Fruit fly (Drosophila melanogaster): ENCODE data around the gene CG14435.

Gene CG14435

dm6 chrX:6855366-6856200 is 11.9 kb upstream of the CG14435 start (continued):
- TF ChIP-seq CG1647 (GFP tag; optimal IDR thresholded peaks at IDR 0.05) (no peak), az2 (GFP tag; optimal IDR thresholded peaks at IDR 0.05) (peak; percentile 90), en (GFP tag; optimal IDR thresholded peaks at IDR 0.05) (peak; percentile 77), gce (GFP tag; IDR thresholded peaks at IDR 0.05) (peak; percentile 33; the same call in 1 of the 3 replicates), CG31224 (GFP tag; IDR thresholded peaks at IDR 0.05) (peak; percentile 45), CG17361 (GFP tag; IDR thresholded peaks at IDR 0.05) (peak; percentile 89), GATAe (GFP tag; conservative IDR thresholded peaks at IDR 0.05) (no peak), sr (GFP tag; IDR thresholded peaks at IDR 0.05) (no peak), Optix (GFP tag; IDR thresholded peaks at IDR 0.05) (no peak), cato (GFP tag; optimal IDR thresholded peaks at IDR 0.05; ENCODE audit: borderline replicate concordance) (peak; percentile 48), CG14965 (GFP tag; optimal IDR thresholded peaks at IDR 0.05; ENCODE audit: borderline replicate concordance) (no peak), sna (GFP tag; IDR thresholded peaks at IDR 0.05; ENCODE audit: partially characterized antibody) (no peak), sqz (GFP tag; optimal IDR thresholded peaks at IDR 0.05) (peak; percentile 93), CG17568 (GFP tag; optimal IDR thresholded peaks at IDR 0.05) (peak; percentile 84), Sry-δ (GFP tag; optimal IDR thresholded peaks at IDR 0.05) (peak; percentile 60), lov (optimal IDR thresholded peaks at IDR 0.05) (no peak), lov (GFP tag; IDR thresholded peaks at IDR 0.05) (no peak), CG17829 (tag; optimal IDR thresholded peaks at IDR 0.05) (peak; percentile 83), CG3407 (GFP tag; optimal IDR thresholded peaks at IDR 0.05) (peak; percentile 86), p53 (GFP tag; optimal IDR thresholded peaks at IDR 0.05) (no peak), wek (GFP tag; optimal IDR thresholded peaks at IDR 0.05) (peak; percentile 63), Nf-YC (tag; optimal IDR thresholded peaks at IDR 0.05) (peak; percentile 50), CG10274 (GFP tag; optimal IDR thresholded peaks at IDR 0.05) (peak; percentile 33), Lhr (GFP tag; optimal IDR thresholded peaks at IDR 0.05) (peak; percentile 81), bcd (GFP tag; optimal IDR thresholded peaks at IDR 0.05) (peak; percentile 84), her (GFP tag; optimal IDR thresholded peaks at IDR 0.05) (no peak), CG7987 (GFP tag; optimal IDR thresholded peaks at IDR 0.05) (peak; percentile 22), z (GFP tag; IDR thresholded peaks at IDR 0.05) (no peak), nmo (GFP tag; optimal IDR thresholded peaks at IDR 0.05) (peak; percentile 97), CG12744 (GFP tag; optimal IDR thresholded peaks at IDR 0.05) (no peak), CG5180 (GFP tag; optimal IDR thresholded peaks at IDR 0.05) (peak; percentile 51), CG31441 (GFP tag; IDR thresholded peaks at IDR 0.05) (peak; percentile 87), run (tag; optimal IDR thresholded peaks at IDR 0.05) (peak; percentile 88), lilli (GFP tag; optimal IDR thresholded peaks at IDR 0.05) (peak; percentile 82), sd (tag; optimal IDR thresholded peaks at IDR 0.05) (peak; percentile 69), CG17385 (GFP tag; optimal IDR thresholded peaks at IDR 0.05) (peak; percentile 72), ken (GFP tag; IDR thresholded peaks at IDR 0.05) (peak; percentile 65; the same call in 2 of the 3 replicates), jumu (GFP tag; optimal IDR thresholded peaks at IDR 0.05) (peak; percentile 63), vnd (GFP tag; IDR thresholded peaks at IDR 0.05; ENCODE audit: partially characterized antibody) (no peak), CG16813 (GFP tag; IDR thresholded peaks at IDR 0.05; ENCODE audit: partially characterized antibody) (no peak), ham (GFP tag; IDR thresholded peaks at IDR 0.05) (no peak), D19A (tag; optimal IDR thresholded peaks at IDR 0.05) (peak; percentile 69), btn (GFP tag; optimal IDR thresholded peaks at IDR 0.05) (peak; percentile 14), fru (optimal IDR thresholded peaks at IDR 0.05) (no peak), cad (GFP tag; optimal IDR thresholded peaks at IDR 0.05) (no peak), kni (GFP tag; optimal IDR thresholded peaks at IDR 0.05) (peak; percentile 78), al (GFP tag; IDR thresholded peaks at IDR 0.05) (no peak), CG18764 (GFP tag; optimal IDR thresholded peaks at IDR 0.05) (no peak), CG6689 (GFP tag; IDR thresholded peaks at IDR 0.05) (peak; percentile 78), CG3995 (GFP tag; optimal IDR thresholded peaks at IDR 0.05) (no peak)

All from whole organism, embryonic.